Worm (Caenorhabditis elegans) whole organism, midembryonic: Measurements from ENCODE around the gene glb-27.

Experiments used
- med-1 ChIP-seq: sonication (generic microtip); optimal IDR thresholded peaks from 2 replicates; lab custom pipeline; 2017; ENCODE audit warnings: missing genetic modification characterization, mild to moderate bottlenecking, missing compliant biosample characterization, antibody characterized with exemption, missing genetic modification reagents; ENCODE audit not compliant: insufficient read depth
- ztf-29 ChIP-seq: fragments of 200-800 bp; sonication (Bioruptor generic); IDR thresholded peaks from 2 replicates; pipeline ENCODE4 v1.3.6; 2022; ENCODE audit warnings: missing genetic modification reagents, missing genetic modification characterization, missing compliant biosample characterization

ce11 chrII:8590684-8591083 is 34.6 kb upstream of the glb-27 start, which contains the start of gene aptf-4:
- no peak for TF ChIP-seq med-1 (GFP tag; lab: Kevin White, UChicago)
- no peak for TF ChIP-seq ztf-29 (GFP tag; lab: Robert Waterston, UW)
